Fruit fly (Drosophila melanogaster) whole organism, embryonic: ENCODE measurements around the gene Nup153.

ENCODE experiments used
- Atf3 ChIP-seq: fragments of 200-800 bp; sonication (Bioruptor generic); optimal IDR thresholded peaks from 3 replicates; lab custom pipeline; 2016; ENCODE audit warnings: missing biosample characterization, missing genetic modification characterization
- Awh ChIP-seq: fragments of 200-800 bp; sonication (Bioruptor generic); IDR thresholded peaks from 2 replicates; pipeline ENCODE4, ENCODE4 v1.3.6; 2022; ENCODE audit warnings: missing biosample characterization, missing genetic modification characterization
- BEAF-32 ChIP-seq: fragments of 200-800 bp; sonication (Bioruptor generic); optimal IDR thresholded peaks from 3 replicates; lab custom pipeline; 2017; ENCODE audit warnings: missing biosample characterization, missing genetic modification characterization, mild to moderate bottlenecking, moderate library complexity, missing genetic modification reagents
- CG10209 ChIP-seq: fragments of 200-800 bp; sonication (Bioruptor generic); optimal IDR thresholded peaks from 3 replicates; lab custom pipeline; 2017; ENCODE audit warnings: missing biosample characterization, mild to moderate bottlenecking, missing genetic modification characterization, missing genetic modification reagents
- CG11504 ChIP-seq: fragments of 200-800 bp; sonication (Bioruptor generic); optimal IDR thresholded peaks from 3 replicates; lab custom pipeline; 2019; ENCODE audit warnings: missing biosample characterization, mild to moderate bottlenecking, missing genetic modification characterization, moderate library complexity
- CG12155 ChIP-seq: fragments of 200-800 bp; sonication (Bioruptor generic); optimal IDR thresholded peaks from 3 replicates; lab custom pipeline; 2016; ENCODE audit warnings: missing biosample characterization, missing genetic modification characterization
- CG13287 ChIP-seq: fragments of 200-800 bp; sonication (Bioruptor generic); IDR thresholded peaks from 2 replicates; pipeline ENCODE4 v1.3.6; 2022; ENCODE audit warnings: missing biosample characterization, missing genetic modification characterization; ENCODE audit not compliant: partially characterized antibody
- CG14860 ChIP-seq: fragments of 200-800 bp; sonication (Bioruptor generic); IDR thresholded peaks from 3 replicates; pipeline ENCODE4 v1.3.6; 2022; ENCODE audit warnings: missing biosample characterization, missing genetic modification characterization; ENCODE audit not compliant: partially characterized antibody
- CG15073 ChIP-seq: fragments of 200-800 bp; sonication (Bioruptor generic); optimal IDR thresholded peaks from 2 replicates; lab custom pipeline; 2016; ENCODE audit warnings: missing biosample characterization, missing genetic modification characterization
- CG15514 ChIP-seq: fragments of 200-800 bp; sonication (Bioruptor generic); optimal IDR thresholded peaks from 3 replicates; lab custom pipeline; 2017; ENCODE audit warnings: missing biosample characterization, missing genetic modification characterization, mild to moderate bottlenecking, moderate library complexity, missing genetic modification reagents
- CG1603 ChIP-seq: fragments of 200-800 bp; sonication (Bioruptor generic); optimal IDR thresholded peaks from 2 replicates; lab custom pipeline; 2019; ENCODE audit warnings: missing biosample characterization, mild to moderate bottlenecking, missing genetic modification characterization, moderate library complexity
- CG16863 ChIP-seq: fragments of 200-800 bp; sonication (Bioruptor generic); optimal IDR thresholded peaks from 3 replicates; lab custom pipeline; 2016; ENCODE audit warnings: missing biosample characterization, missing genetic modification characterization
- CG17802 ChIP-seq: fragments of 200-800 bp; sonication (Bioruptor generic); optimal IDR thresholded peaks from 2 replicates; lab custom pipeline; 2018; ENCODE audit warnings: missing biosample characterization, mild to moderate bottlenecking, missing genetic modification characterization, moderate library complexity
- CG30403 ChIP-seq: fragments of 200-800 bp; sonication (Bioruptor generic); optimal IDR thresholded peaks from 3 replicates; lab custom pipeline; 2016; ENCODE audit warnings: missing biosample characterization, missing genetic modification characterization
- CG3281 ChIP-seq: fragments of 200-800 bp; sonication (Bioruptor generic); optimal IDR thresholded peaks from 3 replicates; lab custom pipeline; 2017; ENCODE audit warnings: missing biosample characterization, mild to moderate bottlenecking, missing genetic modification characterization
- CG4730 ChIP-seq: fragments of 200-800 bp; sonication (Bioruptor generic); IDR thresholded peaks from 2 replicates; pipeline ENCODE4 v1.3.6; 2022; ENCODE audit warnings: missing biosample characterization, missing genetic modification characterization
- CG5245 ChIP-seq: fragments of 200-800 bp; sonication (Bioruptor generic); optimal IDR thresholded peaks from 3 replicates; lab custom pipeline; 2016; ENCODE audit warnings: missing biosample characterization, missing genetic modification characterization
- CG6254 ChIP-seq: fragments of 200-800 bp; sonication (Bioruptor generic); optimal IDR thresholded peaks from 3 replicates; lab custom pipeline; 2017; ENCODE audit warnings: mild to moderate bottlenecking, missing biosample characterization, missing genetic modification reagents, missing genetic modification characterization
- CG7839 ChIP-seq: fragments of 200-800 bp; sonication (Bioruptor generic); optimal IDR thresholded peaks from 3 replicates; lab custom pipeline; 2018; ENCODE audit warnings: missing biosample characterization, mild to moderate bottlenecking, missing genetic modification characterization, moderate library complexity
- CoRest ChIP-seq: fragments of 200-800 bp; sonication (Bioruptor generic); optimal IDR thresholded peaks from 3 replicates; lab custom pipeline; 2018; ENCODE audit warnings: missing biosample characterization, mild to moderate bottlenecking, missing genetic modification characterization, moderate library complexity
- CrebB ChIP-seq: fragments of 200-800 bp; sonication (Bioruptor generic); optimal IDR thresholded peaks from 3 replicates; lab custom pipeline; 2018; ENCODE audit warnings: missing biosample characterization, mild to moderate bottlenecking, missing genetic modification characterization
- D19B ChIP-seq: fragments of 200-800 bp; sonication (Bioruptor generic); optimal IDR thresholded peaks from 2 replicates; lab custom pipeline; 2017; ENCODE audit warnings: missing biosample characterization, mild to moderate bottlenecking, missing genetic modification characterization
- Deaf1 ChIP-seq: fragments of 200-800 bp; optimal IDR thresholded peaks from 3 replicates; lab custom pipeline; 2019; ENCODE audit warnings: missing biosample characterization, mild to moderate bottlenecking, missing genetic modification characterization, moderate library complexity
- Ets97D ChIP-seq: fragments of 200-800 bp; sonication (Bioruptor generic); optimal IDR thresholded peaks from 3 replicates; lab custom pipeline; 2016; ENCODE audit warnings: missing biosample characterization, missing genetic modification characterization
- H2.0 ChIP-seq: fragments of 200-800 bp; sonication (Bioruptor generic); IDR thresholded peaks from 2 replicates; pipeline ENCODE4 v1.3.6; 2022; ENCODE audit warnings: missing biosample characterization, missing genetic modification characterization
- Jarid2 ChIP-seq: fragments of 200-800 bp; sonication (Bioruptor generic); optimal IDR thresholded peaks from 3 replicates; lab custom pipeline; 2017; ENCODE audit warnings: mild to moderate bottlenecking, missing biosample characterization, missing genetic modification reagents, missing genetic modification characterization
- Mad ChIP-seq: fragments of 200-800 bp; sonication (Bioruptor generic); optimal IDR thresholded peaks from 2 replicates; lab custom pipeline; 2016; ENCODE audit warnings: missing biosample characterization, missing genetic modification characterization
- NK7.1 ChIP-seq: fragments of 200-800 bp; sonication (Bioruptor generic); optimal IDR thresholded peaks from 3 replicates; lab custom pipeline; 2016; ENCODE audit warnings: missing biosample characterization, missing genetic modification characterization
- Neu2 ChIP-seq: fragments of 200-800 bp; sonication (Bioruptor generic); optimal IDR thresholded peaks from 3 replicates; lab custom pipeline; 2016; ENCODE audit warnings: missing biosample characterization, missing genetic modification characterization, borderline replicate concordance
- Nf-YA ChIP-seq: fragments of 200-800 bp; sonication (Bioruptor generic); IDR thresholded peaks from 2 replicates; pipeline ENCODE4 v1.3.6; 2022; ENCODE audit warnings: missing biosample characterization, missing genetic modification characterization
- Nf-YB ChIP-seq: fragments of 200-800 bp; sonication (Bioruptor generic); optimal IDR thresholded peaks from 3 replicates; lab custom pipeline; 2019; ENCODE audit warnings: missing biosample characterization, mild to moderate bottlenecking, missing genetic modification characterization, moderate library complexity
- NfI ChIP-seq: fragments of 200-800 bp; sonication (Bioruptor generic); optimal IDR thresholded peaks from 3 replicates; lab custom pipeline; 2018; ENCODE audit warnings: missing biosample characterization, mild to moderate bottlenecking, missing genetic modification characterization, moderate library complexity
- PHDP ChIP-seq: fragments of 200-800 bp; sonication (Bioruptor generic); optimal IDR thresholded peaks from 3 replicates; lab custom pipeline; 2018; ENCODE audit warnings: missing biosample characterization, mild to moderate bottlenecking, missing genetic modification characterization, moderate library complexity
- Ssrp ChIP-seq: fragments of 200-800 bp; sonication (Bioruptor generic); optimal IDR thresholded peaks from 2 replicates; lab custom pipeline; 2018; ENCODE audit warnings: missing biosample characterization, mild to moderate bottlenecking, missing genetic modification characterization, moderate library complexity
- Xrp1 ChIP-seq: fragments of 200-800 bp; sonication (Bioruptor generic); IDR thresholded peaks from 2 replicates; pipeline ENCODE4 v1.3.6; 2022; ENCODE audit warnings: missing biosample characterization, missing genetic modification characterization
- ap ChIP-seq: fragments of 200-800 bp; sonication (Bioruptor generic); IDR thresholded peaks from 2 replicates; pipeline ENCODE4 v1.3.6; 2022; ENCODE audit warnings: missing biosample characterization, missing genetic modification characterization
- bab2 ChIP-seq: fragments of 200-800 bp; sonication (Bioruptor generic); optimal IDR thresholded peaks from 2 replicates; lab custom pipeline; 2016; ENCODE audit warnings: missing biosample characterization, missing genetic modification characterization
- bbx ChIP-seq: fragments of 200-800 bp; sonication (Bioruptor generic); IDR thresholded peaks from 2 replicates; pipeline ENCODE4 v1.3.6; 2022; ENCODE audit warnings: missing biosample characterization, missing genetic modification characterization; ENCODE audit not compliant: partially characterized antibody
- cad ChIP-seq: fragments of >200 bp; optimal IDR thresholded peaks from 2 replicates; lab custom pipeline; 2017; ENCODE audit warnings: missing biosample characterization, missing genetic modification characterization
- eve ChIP-seq, 2 experiments: fragments of >200 bp; optimal IDR thresholded peaks; 2 replicates each; lab custom pipeline; 2017; ENCODE audit warnings: missing biosample characterization in 2 of 2, missing genetic modification characterization in 2 of 2
- fd96Cb ChIP-seq: fragments of 200-800 bp; sonication (Bioruptor generic); optimal IDR thresholded peaks from 2 replicates; lab custom pipeline; 2018; ENCODE audit warnings: missing biosample characterization, mild to moderate bottlenecking, missing genetic modification characterization, moderate library complexity
- fu2 ChIP-seq: fragments of 200-800 bp; sonication (Bioruptor generic); optimal IDR thresholded peaks from 2 replicates; lab custom pipeline; 2016; ENCODE audit warnings: missing biosample characterization, missing genetic modification characterization
- gro ChIP-seq: fragments of 200-800 bp; sonication (Bioruptor generic); optimal IDR thresholded peaks from 2 replicates; lab custom pipeline; 2016; ENCODE audit warnings: missing biosample characterization, missing genetic modification characterization
- inv ChIP-seq: fragments of 200-800 bp; sonication (Bioruptor generic); IDR thresholded peaks from 2 replicates; pipeline ENCODE4 v1.3.6; 2022; ENCODE audit warnings: missing biosample characterization, missing genetic modification characterization; ENCODE audit not compliant: partially characterized antibody
- ken ChIP-seq: fragments of 200-800 bp; sonication (Bioruptor generic); IDR thresholded peaks from 3 replicates; pipeline ENCODE4 v1.3.6; 2022; ENCODE audit warnings: missing biosample characterization, missing genetic modification characterization
- knrl ChIP-seq: fragments of 200-800 bp; sonication (Bioruptor generic); IDR thresholded peaks from 3 replicates; pipeline ENCODE4 v1.3.6; 2022; ENCODE audit warnings: missing biosample characterization, missing genetic modification characterization; ENCODE audit not compliant: partially characterized antibody
- nerfin-1 ChIP-seq: fragments of 200-800 bp; sonication (Bioruptor generic); optimal IDR thresholded peaks from 3 replicates; lab custom pipeline; 2019; ENCODE audit warnings: missing biosample characterization, mild to moderate bottlenecking, missing genetic modification characterization, moderate library complexity
- schlank ChIP-seq: fragments of 200-800 bp; sonication (Bioruptor generic); optimal IDR thresholded peaks from 2 replicates; lab custom pipeline; 2018; ENCODE audit warnings: missing biosample characterization, mild to moderate bottlenecking, missing genetic modification characterization
- tx ChIP-seq: fragments of 200-800 bp; sonication (Bioruptor generic); optimal IDR thresholded peaks from 2 replicates; lab custom pipeline; 2016; ENCODE audit warnings: missing biosample characterization, missing genetic modification characterization
- zfh2 ChIP-seq: fragments of 200-800 bp; sonication (Bioruptor generic); optimal IDR thresholded peaks from 2 replicates; lab custom pipeline; 2016; ENCODE audit warnings: missing biosample characterization, missing genetic modification characterization

Nup153 gene

DNA sequence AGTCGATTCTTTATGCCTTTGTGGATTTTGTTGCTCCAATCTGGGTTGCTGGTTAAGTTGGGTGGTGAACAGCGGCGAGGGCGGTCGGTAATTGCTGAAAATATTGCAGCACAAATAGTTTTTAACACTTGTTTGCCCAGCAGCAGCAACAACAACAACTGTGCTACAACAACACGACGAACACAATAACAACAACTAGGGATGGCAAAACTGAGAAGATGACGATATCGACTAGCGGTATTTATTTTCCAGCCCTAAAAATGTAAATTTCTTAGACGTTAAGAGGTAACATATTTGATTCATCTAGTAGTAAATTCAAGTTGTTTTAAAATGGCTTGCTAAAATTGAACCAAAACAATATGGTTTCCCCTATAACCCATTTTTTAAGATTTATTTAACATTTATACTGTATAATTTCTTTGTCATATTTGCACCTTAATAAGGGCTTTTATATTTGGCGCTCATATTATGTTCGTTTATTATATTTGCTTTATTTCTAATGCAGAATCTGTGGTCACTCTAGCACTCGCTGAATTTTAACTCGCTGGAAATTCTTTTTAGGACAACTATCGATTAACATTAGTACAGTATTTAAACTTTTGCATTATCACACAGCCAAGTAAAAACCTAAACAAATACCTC lies 584 bp upstream of the Nup153 start (continued):
- TF ChIP-seq Mad (no peak), CG17802 (no peak), CG10209 (GFP tag; lab: Kevin White, UChicago) (no peak), CG15073 (GFP tag; lab: Kevin White, UChicago) (no peak), CG6254 (GFP tag; lab: Kevin White, UChicago) (no peak), CG5245 (GFP tag; lab: Kevin White, UChicago) (no peak), Deaf1 (tag; lab: Kevin White, UChicago) (no peak), bab2 (GFP tag; lab: Kevin White, UChicago) (no peak), Ets97D (no peak), schlank (tag; lab: Kevin White, UChicago) (peak; percentile 5), Nf-YB (GFP tag; lab: Kevin White, UChicago) (no peak), Nf-YA (GFP tag; lab: Robert Waterston, UW) (no peak), D19B (GFP tag; lab: Kevin White, UChicago) (no peak), CG7839 (tag; lab: Kevin White, UChicago) (no peak), eve (GFP tag; optimal IDR thresholded peaks at IDR 0.05; lab: Kevin White, UChicago) (no peak), Jarid2 (GFP tag; lab: Kevin White, UChicago) (no peak), CrebB (tag; lab: Kevin White, UChicago) (peak; percentile 5), zfh2 (GFP tag; lab: Kevin White, UChicago) (no peak), BEAF-32 (no peak), inv (no peak), ken (GFP tag; lab: Robert Waterston, UW) (no peak), CG3281 (peak; percentile 20), Xrp1 (no peak; the same call in 1 of the 2 replicates), knrl (GFP tag; lab: Robert Waterston, UW) (no peak), CG4730 (no peak), Awh (GFP tag; lab: Robert Waterston, UW) (no peak), Ssrp (tag; lab: Kevin White, UChicago) (no peak), CG12155 (GFP tag; lab: Kevin White, UChicago) (peak; percentile 100), CG11504 (tag; lab: Kevin White, UChicago) (no peak), bbx (GFP tag; lab: Robert Waterston, UW) (peak; percentile 9; the same call in 1 of the 2 replicates), ap (no peak), tx (GFP tag; lab: Kevin White, UChicago) (no peak), nerfin-1 (peak; percentile 13), CG15514 (peak; percentile 10), CG30403 (peak; percentile 10), NK7.1 (GFP tag; lab: Kevin White, UChicago) (no peak), Atf3 (GFP tag; lab: Kevin White, UChicago) (no peak), cad (GFP tag; lab: Kevin White, UChicago) (no peak), Neu2 (GFP tag; lab: Kevin White, UChicago) (no peak), gro (GFP tag; lab: Kevin White, UChicago) (no peak), PHDP (tag; lab: Kevin White, UChicago) (no peak), CG14860 (GFP tag; lab: Robert Waterston, UW) (no peak), CG16863 (GFP tag; lab: Kevin White, UChicago) (no peak), NfI (GFP tag; lab: Kevin White, UChicago) (no peak), H2.0 (GFP tag; lab: Robert Waterston, UW) (no peak), CG13287 (no peak), fd96Cb (no peak), CoRest (tag; lab: Kevin White, UChicago) (peak; percentile 27), fu2 (no peak), CG1603 (tag; lab: Kevin White, UChicago) (peak; percentile 26)
